Worm (Caenorhabditis elegans) whole organism, L4 larva: ENCODE results near the gene K04C1.2.

Experiments
- Y48G9A.11 ChIP-seq: fragments of 200-800 bp; sonication (Bioruptor generic); IDR thresholded peaks from 2 replicates; pipeline ENCODE4 v1.3.6; 2022; ENCODE audit warnings: missing genetic modification reagents, missing genetic modification characterization, missing compliant biosample characterization
- pqm-1 ChIP-seq: sonication (generic microtip); optimal IDR thresholded peaks from 2 replicates; lab custom pipeline; 2017; ENCODE audit warnings: missing biosample characterization, missing genetic modification characterization

- TF ChIP-seq pqm-1 (tag; lab: Kevin White, UChicago) (no peak), Y48G9A.11 (GFP tag; lab: Robert Waterston, UW) (no peak)
These were observed 19.2 kb downstream of the K04C1.2 start, which contains the start of gene E02H4.4 for ce11 chrX:14257661-14258060.
